Worm (Caenorhabditis elegans): ENCODE measurements around the gene C17H12.10.
A peak's percentile ranks its signal among the peaks of the same experiment; 100 is the strongest.

Gene C17H12.10

ce11 chrIV:6767240-6767639 is 39.4 kb upstream of the C17H12.10 start (continued):
- no peak for TF ChIP-seq sptf-1 (tag; optimal IDR thresholded peaks at IDR 0.05)
- TF ChIP-seq fkh-10 (GFP tag; optimal IDR thresholded peaks at IDR 0.05) = no peak
- peak; percentile 54 for TF ChIP-seq mep-1 (tag; optimal IDR thresholded peaks at IDR 0.05)
- peak; percentile 75 for TF ChIP-seq nhr-71 (tag; optimal IDR thresholded peaks at IDR 0.05)
- peak; percentile 64 for TF ChIP-seq blmp-1 (tag; optimal IDR thresholded peaks at IDR 0.05)
- TF ChIP-seq vab-15 (tag; optimal IDR thresholded peaks at IDR 0.05) = no peak
- TF ChIP-seq nhr-20 (tag; optimal IDR thresholded peaks at IDR 0.05) = peak; percentile 19
- TF ChIP-seq skn-1 (tag; optimal IDR thresholded peaks at IDR 0.05) = peak; percentile 39
- peak; percentile 42 to 46 for TF ChIP-seq lin-35 (GFP tag; optimal IDR thresholded peaks at IDR 0.05)
- no peak for TF ChIP-seq unc-62 (GFP tag; optimal IDR thresholded peaks at IDR 0.05)
- no peak for TF ChIP-seq ceh-90 (tag; optimal IDR thresholded peaks at IDR 0.05)
- TF ChIP-seq ceh-82 (tag; optimal IDR thresholded peaks at IDR 0.05) = peak; percentile 18 to 75 (median 41)
- TF ChIP-seq C04F5.9 (tag; optimal IDR thresholded peaks at IDR 0.05) = no peak
- TF ChIP-seq hlh-4 (tag; optimal IDR thresholded peaks at IDR 0.05) = no peak
- peak; percentile 16 for TF ChIP-seq dsc-1 (tag; optimal IDR thresholded peaks at IDR 0.05)
- TF ChIP-seq tlp-1 (tag; optimal IDR thresholded peaks at IDR 0.05) = no peak
- TF ChIP-seq ama-1 (optimal IDR thresholded peaks at IDR 0.05) = no peak
- no peak for TF ChIP-seq nhr-85 (tag)
- TF ChIP-seq fkh-4 (tag; optimal IDR thresholded peaks at IDR 0.05; ENCODE audit: borderline replicate concordance) = no peak
- 0 out of 2 replicates have a peak, but pooled peaks have one; percentile 70 for TF ChIP-seq ets-5 (GFP tag; IDR thresholded peaks at IDR 0.05)
- no peak for TF ChIP-seq snpc-4 (tag; optimal IDR thresholded peaks at IDR 0.05)
- TF ChIP-seq efl-1 (optimal IDR thresholded peaks at IDR 0.05) = peak; percentile 52 to 58
- TF ChIP-seq efl-1 (GFP tag; optimal IDR thresholded peaks at IDR 0.05 in 1 of 2) = peak in 1 of 2 experiments; percentile 30
- TF ChIP-seq irx-1 (tag; optimal IDR thresholded peaks at IDR 0.05) = no peak
- peak; percentile 59 to 74 for TF ChIP-seq lsy-2 (tag; optimal IDR thresholded peaks at IDR 0.05)
- no peak for TF ChIP-seq C34B4.2 (tag; optimal IDR thresholded peaks at IDR 0.05)
- TF ChIP-seq hlh-17 (GFP tag; optimal IDR thresholded peaks at IDR 0.05; ENCODE audit: borderline replicate concordance) = no peak
- TF ChIP-seq zip-4 (GFP tag; optimal IDR thresholded peaks at IDR 0.05) = no peak
- peak; percentile 33 for TF ChIP-seq jun-1 (tag; optimal IDR thresholded peaks at IDR 0.05)
- TF ChIP-seq egl-27 (tag; optimal IDR thresholded peaks at IDR 0.05) = no peak
- TF ChIP-seq zag-1 (tag; optimal IDR thresholded peaks at IDR 0.05) = no peak
- no peak for TF ChIP-seq F16B12.6 (tag; optimal IDR thresholded peaks at IDR 0.05)
- no peak for TF ChIP-seq ceh-88 (GFP tag; IDR thresholded peaks at IDR 0.05)
- TF ChIP-seq tbx-2 (tag; optimal IDR thresholded peaks at IDR 0.05) = peak; percentile 58
- peak; percentile 42 for TF ChIP-seq nhr-47 (tag; optimal IDR thresholded peaks at IDR 0.05)

- TF ChIP-seq elt-2 (tag; optimal IDR thresholded peaks at IDR 0.05) (peak; percentile 36), tlp-1 (tag; optimal IDR thresholded peaks at IDR 0.05) (no peak)
Observed at ce11 chrIV:6770407-6770883, 36.2 kb upstream of the C17H12.10 start, which contains the start of gene anat-1. Gene anat-1, plus strand, starts transcription at chrIV:6770833.

- TF ChIP-seq pag-3 (tag; optimal IDR thresholded peaks at IDR 0.05; ENCODE audit: borderline replicate concordance, insufficient read depth) = no peak
- no peak for TF ChIP-seq nhr-84 (tag; optimal IDR thresholded peaks at IDR 0.05)
- no peak for TF ChIP-seq efl-1 (optimal IDR thresholded peaks at IDR 0.05)
- peak in 1 of 2 experiments; percentile 7 for TF ChIP-seq efl-1 (GFP tag; optimal IDR thresholded peaks at IDR 0.05 in 1 of 2)
- TF ChIP-seq elt-2 (tag; optimal IDR thresholded peaks at IDR 0.05) = peak; percentile 53
Observed at ce11 chrIV:6771556-6771955, 35.0 kb upstream of the C17H12.10 start.

ce11 chrIV:6777156-6777555 is 29.4 kb upstream of the C17H12.10 start:
- no peak for TF ChIP-seq lin-15B (tag; optimal IDR thresholded peaks at IDR 0.05)
- TF ChIP-seq nhr-12 (tag; optimal IDR thresholded peaks at IDR 0.05) = no peak
- peak; percentile 1 for TF ChIP-seq lin-14 (GFP tag; optimal IDR thresholded peaks at IDR 0.05)
- no peak for TF ChIP-seq fkh-10 (GFP tag; optimal IDR thresholded peaks at IDR 0.05)
- no peak for TF ChIP-seq lin-13 (GFP tag; optimal IDR thresholded peaks at IDR 0.05)
- no peak for TF ChIP-seq pag-3 (tag; optimal IDR thresholded peaks at IDR 0.05; ENCODE audit: borderline replicate concordance, insufficient read depth)
- peak in 1 of 2 experiments; percentile 5 for TF ChIP-seq efl-1 (optimal IDR thresholded peaks at IDR 0.05)
- peak in 1 of 2 experiments; percentile 83 for TF ChIP-seq efl-1 (GFP tag; optimal IDR thresholded peaks at IDR 0.05 in 1 of 2)
- no peak for TF ChIP-seq pax-3 (tag; optimal IDR thresholded peaks at IDR 0.05)
- no peak for TF ChIP-seq unc-62 (GFP tag; optimal IDR thresholded peaks at IDR 0.05)
- TF ChIP-seq pqm-1 (tag; optimal IDR thresholded peaks at IDR 0.05) = no peak
- TF ChIP-seq C16A3.4 (tag; optimal IDR thresholded peaks at IDR 0.05) = no peak

Data from whole organism, L1 larva.